Worm (Caenorhabditis elegans) whole organism, midembryonic: ENCODE measurements around the gene noca-2.

Experiments
- T22C8.4 ChIP-seq: fragments of 200-800 bp; sonication (Bioruptor generic); IDR thresholded peaks from 2 replicates; pipeline ENCODE4 v1.3.6; 2022; ENCODE audit warnings: missing genetic modification characterization, missing compliant biosample characterization
- cog-1 ChIP-seq: sonication (generic microtip); optimal IDR thresholded peaks from 2 replicates; lab custom pipeline; 2016; ENCODE audit warnings: missing genetic modification characterization, missing compliant biosample characterization
- flt-1 ChIP-seq: fragments of 200-800 bp; sonication (Bioruptor generic); IDR thresholded peaks from 2 replicates; pipeline ENCODE4 v1.3.6; 2022; ENCODE audit warnings: missing genetic modification characterization, missing compliant biosample characterization
- klf-2 ChIP-seq: fragments of 200-800 bp; sonication (Bioruptor generic); conservative IDR thresholded peaks from 2 replicates; pipeline ENCODE4 v1.3.6; 2022; ENCODE audit warnings: missing genetic modification reagents, missing genetic modification characterization, missing compliant biosample characterization
- med-1 ChIP-seq: sonication (generic microtip); optimal IDR thresholded peaks from 2 replicates; lab custom pipeline; 2017; ENCODE audit warnings: missing genetic modification characterization, mild to moderate bottlenecking, missing compliant biosample characterization, antibody characterized with exemption, missing genetic modification reagents; ENCODE audit not compliant: insufficient read depth
- ref-1 ChIP-seq: fragments of 200-800 bp; sonication (Bioruptor generic); conservative IDR thresholded peaks from 2 replicates; pipeline ENCODE4 v1.3.6; 2022; ENCODE audit warnings: missing genetic modification reagents, missing genetic modification characterization, missing compliant biosample characterization
- tab-1 ChIP-seq: fragments of 200-800 bp; sonication (Bioruptor generic); IDR thresholded peaks from 2 replicates; pipeline ENCODE4 v1.3.6; 2022; ENCODE audit warnings: missing genetic modification characterization, missing compliant biosample characterization
- ztf-23 ChIP-seq: fragments of 200-800 bp; sonication (Bioruptor generic); IDR thresholded peaks from 2 replicates; pipeline ENCODE4 v1.3.6; 2022; ENCODE audit warnings: missing genetic modification reagents, missing genetic modification characterization, missing compliant biosample characterization
- ztf-29 ChIP-seq: fragments of 200-800 bp; sonication (Bioruptor generic); IDR thresholded peaks from 2 replicates; pipeline ENCODE4 v1.3.6; 2022; ENCODE audit warnings: missing genetic modification reagents, missing genetic modification characterization, missing compliant biosample characterization

Gene noca-2

DNA sequence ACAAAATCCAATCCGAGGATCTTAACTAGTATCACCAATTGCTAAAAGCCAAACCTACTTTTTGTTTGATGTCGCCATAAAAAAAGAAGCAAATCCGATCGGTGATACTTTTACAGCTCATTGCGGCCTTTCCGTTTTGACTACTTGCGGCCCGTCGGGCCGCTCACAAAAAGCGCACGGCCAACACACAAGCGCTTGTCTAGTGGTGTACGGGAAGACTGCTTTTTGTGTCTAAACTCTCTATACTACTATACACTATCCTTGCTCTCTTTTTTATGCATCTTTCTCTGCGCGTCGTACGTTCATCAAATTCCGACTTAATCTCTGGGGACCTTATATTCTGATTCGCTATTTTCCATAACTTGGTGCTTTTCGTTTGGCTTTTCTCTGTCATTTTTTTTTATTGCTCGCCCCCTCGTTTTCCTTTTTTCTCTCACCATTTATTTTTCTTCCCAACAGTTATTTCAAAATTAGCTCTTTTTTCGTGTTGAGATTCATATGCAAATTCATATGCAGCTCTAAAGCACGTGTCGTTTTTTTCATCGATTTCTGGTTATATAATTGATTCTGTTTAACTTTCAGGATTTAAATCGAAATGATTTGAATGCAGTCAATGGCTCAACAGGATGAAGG is at the start of gene noca-2:
TSS of gene noca-2 (plus strand) at position 583 of the 633 bp plus-strand sequence.
- TF ChIP-seq cog-1 (tag; lab: Kevin White, UChicago) (peak; percentile 46), T22C8.4 (GFP tag; lab: Robert Waterston, UW) (no peak)

ce11 chrX:11617387-11617786 is 49.5 kb upstream of the noca-2 start, which contains the start of gene F52D10.4:
F52D10.4 (plus strand) TSS chrX:11617470.
- TF ChIP-seq flt-1 (GFP tag; lab: Robert Waterston, UW) (no peak), cog-1 (tag; lab: Kevin White, UChicago) (no peak), med-1 (GFP tag; lab: Kevin White, UChicago) (no peak), klf-2 (GFP tag; lab: Robert Waterston, UW) (no peak), ztf-29 (GFP tag; lab: Robert Waterston, UW) (no peak), tab-1 (GFP tag; lab: Robert Waterston, UW) (no peak), T22C8.4 (GFP tag; lab: Robert Waterston, UW) (no peak), ztf-23 (GFP tag; lab: Robert Waterston, UW) (no peak), ref-1 (GFP tag; lab: Robert Waterston, UW) (no peak)

ce11 chrX:11621997-11622396 is 44.9 kb upstream of the noca-2 start, which contains the start of gene sto-3:
sto-3 (minus strand) TSS chrX:11622097.
- TF ChIP-seq T22C8.4 (GFP tag; lab: Robert Waterston, UW) (no peak), ztf-23 (GFP tag; lab: Robert Waterston, UW) (no peak), cog-1 (tag; lab: Kevin White, UChicago) (no peak), ztf-29 (GFP tag; lab: Robert Waterston, UW) (no peak), ref-1 (GFP tag; lab: Robert Waterston, UW) (no peak), tab-1 (GFP tag; lab: Robert Waterston, UW) (no peak), med-1 (GFP tag; lab: Kevin White, UChicago) (no peak), flt-1 (GFP tag; lab: Robert Waterston, UW) (no peak), klf-2 (GFP tag; lab: Robert Waterston, UW) (no peak)

DNA sequence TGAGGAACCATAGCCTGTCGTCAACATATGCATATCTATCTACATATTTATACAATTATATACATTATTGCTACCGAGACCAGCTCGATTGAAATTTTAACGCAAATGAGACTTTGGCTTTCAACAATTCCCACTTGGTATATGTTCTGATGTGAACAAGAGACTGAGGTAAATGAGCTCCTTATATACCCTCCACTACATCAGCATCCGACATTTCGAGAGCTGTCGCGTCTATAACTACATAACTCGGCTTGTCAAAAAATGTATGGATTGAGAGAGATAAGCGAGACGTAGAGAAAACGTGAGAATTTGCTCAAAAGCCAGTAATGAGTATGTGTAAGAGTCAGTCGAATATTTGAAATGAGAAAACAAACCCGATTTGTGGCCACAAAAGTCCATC is 43.5 kb upstream of the noca-2 start:
- TF ChIP-seq cog-1 (tag; lab: Kevin White, UChicago): no peak
- no peak for TF ChIP-seq klf-2 (GFP tag; lab: Robert Waterston, UW)
- no peak for TF ChIP-seq ztf-23 (GFP tag; lab: Robert Waterston, UW)
- TF ChIP-seq tab-1 (GFP tag; lab: Robert Waterston, UW): no peak
- no peak for TF ChIP-seq flt-1 (GFP tag; lab: Robert Waterston, UW)
- TF ChIP-seq ztf-29 (GFP tag; lab: Robert Waterston, UW): no peak

- no peak for TF ChIP-seq ref-1 (GFP tag; lab: Robert Waterston, UW)
- TF ChIP-seq T22C8.4 (GFP tag; lab: Robert Waterston, UW): no peak
- TF ChIP-seq cog-1 (tag; lab: Kevin White, UChicago): no peak
- TF ChIP-seq tab-1 (GFP tag; lab: Robert Waterston, UW): no peak
- no peak for TF ChIP-seq ztf-29 (GFP tag; lab: Robert Waterston, UW)
- TF ChIP-seq flt-1 (GFP tag; lab: Robert Waterston, UW): no peak
- TF ChIP-seq med-1 (GFP tag; lab: Kevin White, UChicago): no peak
- TF ChIP-seq ztf-23 (GFP tag; lab: Robert Waterston, UW): no peak
- no peak for TF ChIP-seq klf-2 (GFP tag; lab: Robert Waterston, UW)
Observed at ce11 chrX:11624621-11625020, 42.3 kb upstream of the noca-2 start.

- TF ChIP-seq ref-1 (GFP tag; lab: Robert Waterston, UW) (no peak), tab-1 (GFP tag; lab: Robert Waterston, UW) (no peak), ztf-29 (GFP tag; lab: Robert Waterston, UW) (no peak), T22C8.4 (GFP tag; lab: Robert Waterston, UW) (no peak), ztf-23 (GFP tag; lab: Robert Waterston, UW) (no peak), flt-1 (GFP tag; lab: Robert Waterston, UW) (no peak), klf-2 (GFP tag; lab: Robert Waterston, UW) (no peak), cog-1 (tag; lab: Kevin White, UChicago) (no peak)
Observed at ce11 chrX:11627013-11627412, 39.9 kb upstream of the noca-2 start, which contains the start of gene twk-44. twk-44 (minus strand) TSS chrX:11627113.

- TF ChIP-seq klf-2 (GFP tag; lab: Robert Waterston, UW) (no peak), tab-1 (GFP tag; lab: Robert Waterston, UW) (no peak), ztf-23 (GFP tag; lab: Robert Waterston, UW) (no peak), cog-1 (tag; lab: Kevin White, UChicago) (no peak), med-1 (GFP tag; lab: Kevin White, UChicago) (no peak), T22C8.4 (GFP tag; lab: Robert Waterston, UW) (no peak), flt-1 (GFP tag; lab: Robert Waterston, UW) (no peak), ztf-29 (GFP tag; lab: Robert Waterston, UW) (no peak), ref-1 (GFP tag; lab: Robert Waterston, UW) (no peak)
Observed at ce11 chrX:11628580-11628979, 38.3 kb upstream of the noca-2 start, which contains the start of gene spp-30. spp-30 (minus strand) TSS chrX:11628680.

ce11 chrX:11630499-11630898 is 36.4 kb upstream of the noca-2 start:
- no peak for TF ChIP-seq ref-1 (GFP tag; lab: Robert Waterston, UW)
- TF ChIP-seq tab-1 (GFP tag; lab: Robert Waterston, UW): no peak
- TF ChIP-seq flt-1 (GFP tag; lab: Robert Waterston, UW): no peak
- no peak for TF ChIP-seq klf-2 (GFP tag; lab: Robert Waterston, UW)
- no peak for TF ChIP-seq med-1 (GFP tag; lab: Kevin White, UChicago)
- no peak for TF ChIP-seq ztf-29 (GFP tag; lab: Robert Waterston, UW)
- TF ChIP-seq ztf-23 (GFP tag; lab: Robert Waterston, UW): no peak
- no peak for TF ChIP-seq cog-1 (tag; lab: Kevin White, UChicago)
- TF ChIP-seq T22C8.4 (GFP tag; lab: Robert Waterston, UW): no peak

- TF ChIP-seq cog-1 (tag; lab: Kevin White, UChicago) (no peak), T22C8.4 (GFP tag; lab: Robert Waterston, UW) (no peak), flt-1 (GFP tag; lab: Robert Waterston, UW) (no peak), ztf-23 (GFP tag; lab: Robert Waterston, UW) (no peak), ztf-29 (GFP tag; lab: Robert Waterston, UW) (no peak), tab-1 (GFP tag; lab: Robert Waterston, UW) (no peak), klf-2 (GFP tag; lab: Robert Waterston, UW) (no peak), med-1 (GFP tag; lab: Kevin White, UChicago) (no peak), ref-1 (GFP tag; lab: Robert Waterston, UW) (no peak)
Observed at ce11 chrX:11632107-11632506, 34.8 kb upstream of the noca-2 start, which contains the start of gene sto-6. sto-6 (plus strand) TSS chrX:11632407.
